Fruit fly (Drosophila melanogaster): Measurements from ENCODE around the gene to.

to gene

DNA sequence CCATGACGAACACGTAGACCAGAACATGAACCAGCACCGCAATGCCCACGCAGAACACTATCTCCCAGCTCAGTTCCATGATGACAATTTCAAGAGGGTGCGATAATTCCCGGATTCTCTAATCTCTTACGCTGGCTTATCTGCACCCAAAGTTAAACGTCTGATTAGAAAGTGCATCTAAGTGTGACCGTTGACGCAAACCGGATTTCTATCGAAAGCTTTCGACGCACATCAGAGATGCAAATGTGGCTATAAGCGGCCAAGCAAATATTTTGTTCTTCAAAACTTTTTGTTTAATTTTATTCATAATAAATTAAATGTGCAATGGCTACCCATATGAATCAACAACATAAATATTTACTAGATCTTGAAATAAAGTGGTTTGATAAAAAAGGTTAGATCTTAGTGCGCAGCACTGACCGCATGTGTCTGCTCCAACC is 22.4 kb downstream of the to start, which contains the start of the genes Kdsr and CG11858 (continued):
- TF ChIP-seq Doc3 (GFP tag; IDR thresholded peaks at IDR 0.05; ENCODE audit: partially characterized antibody) (no peak), Dp (GFP tag; optimal IDR thresholded peaks at IDR 0.05) (peak; percentile 11), Dll (GFP tag; IDR thresholded peaks at IDR 0.05; ENCODE audit: partially characterized antibody) (peak; percentile 45; the same call in 1 of the 4 replicates), sens (GFP tag) (peak; percentile 91), Poxn (GFP tag; IDR thresholded peaks at IDR 0.05) (no peak), MESR4 (GFP tag; optimal IDR thresholded peaks at IDR 0.05) (peak; percentile 43), Fer3 (tag; optimal IDR thresholded peaks at IDR 0.05) (peak; percentile 61), Ets97D (GFP tag; optimal IDR thresholded peaks at IDR 0.05) (peak; percentile 71), Doc2 (GFP tag; IDR thresholded peaks at IDR 0.05) (no peak), CG11695 (GFP tag; IDR thresholded peaks at IDR 0.05) (no peak), ham (GFP tag; IDR thresholded peaks at IDR 0.05) (no peak), HLH4C (GFP tag; IDR thresholded peaks at IDR 0.05; ENCODE audit: partially characterized antibody) (no peak), ranshi (GFP tag; IDR thresholded peaks at IDR 0.05) (peak; percentile 54; the same call in 1 of the 2 replicates), pan (optimal IDR thresholded peaks at IDR 0.05) (no peak), pan (GFP tag; optimal IDR thresholded peaks at IDR 0.05 in 1 of 2, IDR thresholded peaks at IDR 0.05 in 1 of 2) (peak in 1 of 2 experiments; percentile 64), lola (GFP tag; optimal IDR thresholded peaks at IDR 0.05) (peak in 1 of 3 experiments; percentile 53), pfk (GFP tag; optimal IDR thresholded peaks at IDR 0.05) (no peak), Awh (GFP tag; IDR thresholded peaks at IDR 0.05) (no peak), Chrac-16 (GFP tag; optimal IDR thresholded peaks at IDR 0.05) (peak; percentile 58), crc (GFP tag; optimal IDR thresholded peaks at IDR 0.05) (no peak), mam (GFP tag; optimal IDR thresholded peaks at IDR 0.05) (peak; percentile 48), CG17361 (GFP tag; IDR thresholded peaks at IDR 0.05) (no peak; the same call in 2 of the 3 replicates), az2 (GFP tag; optimal IDR thresholded peaks at IDR 0.05) (peak; percentile 52), CG7786 (GFP tag; optimal IDR thresholded peaks at IDR 0.05) (peak; percentile 52), CG9797 (GFP tag; optimal IDR thresholded peaks at IDR 0.05) (peak; percentile 76), CG2875 (GFP tag; optimal IDR thresholded peaks at IDR 0.05) (no peak), CG15696 (tag; optimal IDR thresholded peaks at IDR 0.05) (peak; percentile 42), CG33213 (GFP tag; optimal IDR thresholded peaks at IDR 0.05) (peak; percentile 51), eve (GFP tag; optimal IDR thresholded peaks at IDR 0.05) (no peak), grau (tag; optimal IDR thresholded peaks at IDR 0.05) (peak; percentile 73), ind (GFP tag; optimal IDR thresholded peaks at IDR 0.05) (peak; percentile 66), stc (GFP tag; IDR thresholded peaks at IDR 0.05) (0 out of 2 replicates have a peak, but pooled peaks have one; percentile 10), Atf3 (GFP tag; optimal IDR thresholded peaks at IDR 0.05) (peak; percentile 53), B-H1 (GFP tag; IDR thresholded peaks at IDR 0.05) (peak; percentile 43; the same call in 2 of the 3 replicates), CG14441 (GFP tag; IDR thresholded peaks at IDR 0.05) (peak; percentile 72), CG9215 (GFP tag; IDR thresholded peaks at IDR 0.05) (peak; percentile 59), pum (GFP tag; optimal IDR thresholded peaks at IDR 0.05) (peak; percentile 45), D (optimal IDR thresholded peaks at IDR 0.05) (no peak), D (GFP tag; optimal IDR thresholded peaks at IDR 0.05) (no peak), rib (GFP tag; IDR thresholded peaks at IDR 0.05) (peak; percentile 38; the same call in 1 of the 2 replicates), CG10979 (tag; optimal IDR thresholded peaks at IDR 0.05) (peak; percentile 53), Dek (tag; optimal IDR thresholded peaks at IDR 0.05) (peak; percentile 52), abd-A (tag; optimal IDR thresholded peaks at IDR 0.05) (no peak), CG8924 (tag; optimal IDR thresholded peaks at IDR 0.05) (peak; percentile 58), Elba2 (GFP tag; optimal IDR thresholded peaks at IDR 0.05) (no peak), CG13775 (GFP tag; optimal IDR thresholded peaks at IDR 0.05) (peak; percentile 73), CG12236 (GFP tag; optimal IDR thresholded peaks at IDR 0.05) (no peak), sd (tag; optimal IDR thresholded peaks at IDR 0.05) (peak; percentile 27), CG31441 (GFP tag; IDR thresholded peaks at IDR 0.05) (no peak; the same call in 1 of the 2 replicates), shn (GFP tag; optimal IDR thresholded peaks at IDR 0.05) (peak; percentile 59), z (GFP tag; IDR thresholded peaks at IDR 0.05) (0 out of 3 replicates have a peak, but pooled peaks have one; percentile 29)

All from whole organism, embryonic.